Fruit fly (Drosophila melanogaster) whole organism, adult: ENCODE measurements around the gene mRpL51.

Experiments
- CG11617 ChIP-seq: fragments of 200-800 bp; sonication (Bioruptor generic); optimal IDR thresholded peaks from 2 replicates; lab custom pipeline; 2017; ENCODE audit warnings: mild to moderate bottlenecking, missing biosample characterization, missing genetic modification reagents, missing genetic modification characterization
- CG12768 ChIP-seq: fragments of 200-800 bp; sonication (Bioruptor generic); optimal IDR thresholded peaks from 2 replicates; lab custom pipeline; 2017; ENCODE audit warnings: missing biosample characterization, missing genetic modification characterization, mild to moderate bottlenecking, moderate library complexity, missing genetic modification reagents
- CG14711 ChIP-seq: fragments of 200-800 bp; sonication (Bioruptor generic); optimal IDR thresholded peaks from 2 replicates; lab custom pipeline; 2018; ENCODE audit warnings: missing biosample characterization, mild to moderate bottlenecking, missing genetic modification characterization, moderate library complexity
- CG1620 ChIP-seq: fragments of 200-800 bp; sonication (Bioruptor generic); optimal IDR thresholded peaks from 2 replicates; lab custom pipeline; 2016; ENCODE audit warnings: missing biosample characterization, missing genetic modification characterization
- CG33017 ChIP-seq: fragments of 200-800 bp; sonication (Bioruptor generic); optimal IDR thresholded peaks from 2 replicates; lab custom pipeline; 2018; ENCODE audit warnings: missing biosample characterization, mild to moderate bottlenecking, missing genetic modification characterization, moderate library complexity
- CG5204 ChIP-seq: fragments of 200-800 bp; sonication (Bioruptor generic); optimal IDR thresholded peaks from 2 replicates; lab custom pipeline; 2016; ENCODE audit warnings: missing biosample characterization, missing genetic modification characterization
- CG7045 ChIP-seq: fragments of 200-800 bp; sonication (Bioruptor generic); optimal IDR thresholded peaks from 2 replicates; lab custom pipeline; 2017; ENCODE audit warnings: missing biosample characterization, mild to moderate bottlenecking, missing genetic modification characterization
- CG7101 ChIP-seq: fragments of 200-800 bp; sonication (Bioruptor generic); optimal IDR thresholded peaks from 2 replicates; lab custom pipeline; 2018; ENCODE audit warnings: missing biosample characterization, mild to moderate bottlenecking, missing genetic modification characterization, moderate library complexity
- Clk ChIP-seq: fragments of 200-800 bp; sonication (Bioruptor generic); optimal IDR thresholded peaks from 2 replicates; lab custom pipeline; 2017; ENCODE audit warnings: missing biosample characterization, missing genetic modification characterization
- Crg-1 ChIP-seq: fragments of 200-800 bp; sonication (Bioruptor generic); optimal IDR thresholded peaks from 2 replicates; lab custom pipeline; 2016; ENCODE audit warnings: missing biosample characterization, missing genetic modification characterization
- Hr96 ChIP-seq: fragments of 200-800 bp; sonication (Bioruptor generic); optimal IDR thresholded peaks from 2 replicates; lab custom pipeline; 2016; ENCODE audit warnings: missing biosample characterization, missing genetic modification characterization
- Mnt ChIP-seq: fragments of 200-800 bp; sonication (Bioruptor generic); optimal IDR thresholded peaks from 2 replicates; lab custom pipeline; 2016; ENCODE audit warnings: missing biosample characterization, mild to moderate bottlenecking, missing genetic modification characterization
- bab1 ChIP-seq: fragments of 200-800 bp; sonication (Bioruptor generic); optimal IDR thresholded peaks from 3 replicates; lab custom pipeline; 2019; ENCODE audit warnings: missing biosample characterization, mild to moderate bottlenecking, missing genetic modification characterization, moderate library complexity
- cic ChIP-seq: fragments of 200-800 bp; sonication (Bioruptor generic); optimal IDR thresholded peaks from 2 replicates; lab custom pipeline; 2017; ENCODE audit warnings: missing biosample characterization, mild to moderate bottlenecking, missing genetic modification characterization, moderate library complexity
- cnc ChIP-seq, 2 experiments: fragments of >200 bp; optimal IDR thresholded peaks; 2 replicates each; lab custom pipeline; 2017
- kay ChIP-seq: fragments of 200-800 bp; sonication (Bioruptor generic); peaks from one replicate; lab custom pipeline; 2016; ENCODE audit warnings: missing biosample characterization, missing genetic modification characterization, borderline replicate concordance
- ovo ChIP-seq: fragments of 200-800 bp; sonication (Bioruptor generic); optimal IDR thresholded peaks from 2 replicates; lab custom pipeline; 2016; ENCODE audit warnings: missing biosample characterization, missing genetic modification characterization
- pad ChIP-seq: fragments of 200-800 bp; sonication (Bioruptor generic); optimal IDR thresholded peaks from 3 replicates; lab custom pipeline; 2017; ENCODE audit warnings: missing biosample characterization, missing genetic modification characterization, mild to moderate bottlenecking, moderate library complexity, missing genetic modification reagents
- tj ChIP-seq: fragments of 200-800 bp; sonication (Bioruptor generic); optimal IDR thresholded peaks from 3 replicates; lab custom pipeline; 2017; ENCODE audit warnings: missing biosample characterization, mild to moderate bottlenecking, missing genetic modification characterization, moderate library complexity
- toe ChIP-seq: fragments of 200-800 bp; sonication (Bioruptor generic); optimal IDR thresholded peaks from 2 replicates; lab custom pipeline; 2016; ENCODE audit warnings: missing biosample characterization, missing genetic modification characterization

Gene mRpL51

DNA sequence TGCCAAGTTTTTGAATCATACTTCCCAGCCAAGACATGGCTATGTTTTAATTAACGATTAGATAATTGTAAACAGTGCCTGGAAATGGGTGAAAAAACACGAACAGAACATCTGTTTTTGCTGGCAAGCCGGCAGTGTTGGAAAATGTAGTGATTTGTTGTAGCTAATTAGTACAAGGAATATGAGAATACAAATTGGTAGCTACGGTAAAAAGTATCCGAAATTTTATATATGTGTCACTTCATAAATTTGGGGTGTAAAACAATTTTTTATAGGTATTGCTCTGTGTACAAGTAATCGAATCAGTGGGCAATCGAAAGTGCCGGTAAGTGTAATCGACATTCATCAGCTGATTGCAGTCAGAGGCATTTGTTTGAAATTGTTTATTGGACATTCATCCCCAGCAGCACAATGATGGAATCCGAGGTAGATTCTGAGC, at the start of gene mRpL51, which contains the start of gene Uba4:
Gene mRpL51, minus strand, starts transcription at position 125 of the 439 bp plus-strand sequence.
Gene Uba4, plus strand, starts transcription at position 156 of the 439 bp plus-strand sequence.
- TF ChIP-seq cic (GFP tag; lab: Kevin White, UChicago) (peak; percentile 13), Mnt (GFP tag; lab: Kevin White, UChicago) (peak; percentile 67), cnc (optimal IDR thresholded peaks at IDR 0.05; lab: Kevin White, UChicago) (no peak), CG1620 (GFP tag; lab: Kevin White, UChicago) (peak; percentile 54), CG33017 (tag; lab: Kevin White, UChicago) (no peak), kay (GFP tag; lab: Kevin White, UChicago) (no peak), Clk (GFP tag; lab: Kevin White, UChicago) (no peak), CG7045 (GFP tag; lab: Kevin White, UChicago) (no peak), CG14711 (tag; lab: Kevin White, UChicago) (peak; percentile 56), pad (GFP tag; lab: Kevin White, UChicago) (peak; percentile 43), CG5204 (GFP tag; lab: Kevin White, UChicago) (no peak), ovo (GFP tag; lab: Kevin White, UChicago) (peak; percentile 11), CG12768 (GFP tag; lab: Kevin White, UChicago) (peak; percentile 9), CG11617 (GFP tag; lab: Kevin White, UChicago) (peak; percentile 53), Crg-1 (GFP tag; lab: Kevin White, UChicago) (peak; percentile 58), bab1 (peak; percentile 55), Hr96 (GFP tag; lab: Kevin White, UChicago) (peak; percentile 49), CG7101 (tag; lab: Kevin White, UChicago) (peak; percentile 69), toe (GFP tag; lab: Kevin White, UChicago) (no peak), tj (GFP tag; lab: Kevin White, UChicago) (peak; percentile 7)

DNA sequence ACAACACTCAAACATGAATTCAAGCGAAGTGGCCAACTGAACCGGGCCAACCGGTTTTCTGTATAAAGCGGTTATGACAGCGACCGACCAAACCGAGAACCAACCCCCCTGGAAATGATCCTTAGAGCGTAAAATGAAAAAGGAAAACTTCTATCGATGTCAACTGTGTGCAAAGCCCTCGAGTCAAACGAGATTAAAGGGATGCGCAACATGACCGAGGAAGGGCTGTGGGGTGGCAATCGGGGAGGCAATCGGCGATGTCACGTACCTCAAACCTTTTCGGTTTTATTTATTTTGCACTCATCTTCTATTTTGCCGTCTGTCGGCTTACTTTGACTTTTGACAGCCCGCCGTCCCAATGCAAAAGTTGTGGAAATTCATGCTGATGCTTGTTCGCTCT, 39.0 kb upstream of the mRpL51 start:
- no peak for TF ChIP-seq Crg-1 (GFP tag; lab: Kevin White, UChicago)
- TF ChIP-seq cnc (optimal IDR thresholded peaks at IDR 0.05; lab: Kevin White, UChicago), result no peak
- TF ChIP-seq CG11617 (GFP tag; lab: Kevin White, UChicago), result no peak
- TF ChIP-seq Hr96 (GFP tag; lab: Kevin White, UChicago), result no peak
- TF ChIP-seq CG12768 (GFP tag; lab: Kevin White, UChicago), result no peak
- TF ChIP-seq bab1, result no peak
- TF ChIP-seq CG33017 (tag; lab: Kevin White, UChicago), result no peak
- TF ChIP-seq pad (GFP tag; lab: Kevin White, UChicago), result no peak
- TF ChIP-seq toe (GFP tag; lab: Kevin White, UChicago), result no peak
- no peak for TF ChIP-seq Mnt (GFP tag; lab: Kevin White, UChicago)
- no peak for TF ChIP-seq CG14711 (tag; lab: Kevin White, UChicago)
- TF ChIP-seq CG7045 (GFP tag; lab: Kevin White, UChicago), result no peak
- no peak for TF ChIP-seq tj (GFP tag; lab: Kevin White, UChicago)

DNA sequence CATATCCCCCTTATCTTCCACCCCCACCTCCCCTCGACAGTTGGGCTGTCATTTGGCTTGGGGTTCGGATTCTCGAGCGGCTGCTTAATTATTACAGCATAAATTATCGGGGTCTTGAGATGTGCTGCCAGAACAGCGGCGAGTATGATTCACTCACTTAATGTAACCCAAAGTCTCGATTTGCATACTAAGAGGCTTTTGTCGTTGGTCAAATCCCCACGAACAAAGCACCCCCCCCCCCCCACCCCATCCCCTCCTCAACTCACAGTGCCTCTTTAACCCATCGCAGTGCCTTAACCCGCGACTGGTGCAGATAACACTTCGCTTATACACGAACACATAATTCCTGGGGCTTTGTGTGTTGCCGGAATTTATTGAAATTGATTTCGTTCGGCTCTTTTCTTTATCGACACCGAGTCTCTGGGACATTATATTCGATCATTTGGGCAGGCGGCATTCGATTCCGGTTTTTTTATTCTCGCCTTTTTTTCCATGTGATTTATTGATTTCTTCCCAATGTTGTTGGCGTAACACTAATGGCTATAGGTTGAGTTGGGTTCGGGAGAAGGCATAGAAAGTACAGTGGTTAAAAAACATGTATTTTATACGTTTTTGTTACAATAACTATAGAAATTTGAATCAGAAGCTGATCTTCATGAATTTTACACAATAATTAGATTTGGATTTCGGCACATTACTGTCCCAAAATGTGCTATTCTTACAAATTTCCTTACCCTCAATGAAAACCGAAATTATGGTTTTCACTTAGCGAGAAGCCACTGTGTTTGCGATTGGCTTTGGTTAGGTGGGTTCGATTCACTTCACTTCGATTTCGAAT, 36.8 kb upstream of the mRpL51 start:
- TF ChIP-seq tj (GFP tag; lab: Kevin White, UChicago) (no peak), CG7101 (tag; lab: Kevin White, UChicago) (no peak), toe (GFP tag; lab: Kevin White, UChicago) (no peak), CG14711 (tag; lab: Kevin White, UChicago) (no peak), Clk (GFP tag; lab: Kevin White, UChicago) (no peak), cnc (optimal IDR thresholded peaks at IDR 0.05; lab: Kevin White, UChicago) (no peak), Mnt (GFP tag; lab: Kevin White, UChicago) (no peak)

DNA sequence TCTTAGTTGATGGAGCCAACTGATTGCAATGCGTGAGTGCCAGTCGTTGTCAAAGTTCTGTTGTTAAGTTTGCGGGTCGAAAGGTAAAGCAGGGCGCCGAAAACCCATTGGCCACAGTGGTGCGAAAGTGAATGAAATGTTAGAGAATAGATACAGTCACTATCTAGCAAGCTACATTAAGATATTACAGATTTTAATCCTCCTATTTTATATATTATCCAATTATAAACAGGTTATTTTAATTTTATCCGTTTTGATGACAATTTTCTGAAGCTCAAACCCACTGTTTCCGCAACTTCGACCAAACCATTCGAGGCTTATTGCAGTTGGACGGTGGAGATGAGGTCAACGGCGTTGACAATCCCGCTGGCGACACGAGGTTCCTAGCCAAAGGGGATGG, 35.3 kb upstream of the mRpL51 start:
- TF ChIP-seq CG7045 (GFP tag; lab: Kevin White, UChicago) (no peak), tj (GFP tag; lab: Kevin White, UChicago) (no peak), pad (GFP tag; lab: Kevin White, UChicago) (no peak), cnc (optimal IDR thresholded peaks at IDR 0.05; lab: Kevin White, UChicago) (no peak), toe (GFP tag; lab: Kevin White, UChicago) (no peak), Hr96 (GFP tag; lab: Kevin White, UChicago) (no peak), CG33017 (tag; lab: Kevin White, UChicago) (no peak), Mnt (GFP tag; lab: Kevin White, UChicago) (no peak)

- TF ChIP-seq cnc (optimal IDR thresholded peaks at IDR 0.05; lab: Kevin White, UChicago) (no peak), kay (GFP tag; lab: Kevin White, UChicago) (no peak), CG14711 (tag; lab: Kevin White, UChicago) (no peak), CG5204 (GFP tag; lab: Kevin White, UChicago) (no peak), pad (GFP tag; lab: Kevin White, UChicago) (no peak), bab1 (no peak), CG7045 (GFP tag; lab: Kevin White, UChicago) (no peak), Clk (GFP tag; lab: Kevin White, UChicago) (no peak), Crg-1 (GFP tag; lab: Kevin White, UChicago) (no peak), CG7101 (tag; lab: Kevin White, UChicago) (no peak), CG33017 (tag; lab: Kevin White, UChicago) (no peak), CG11617 (GFP tag; lab: Kevin White, UChicago) (no peak), ovo (GFP tag; lab: Kevin White, UChicago) (no peak), CG1620 (GFP tag; lab: Kevin White, UChicago) (no peak), Mnt (GFP tag; lab: Kevin White, UChicago) (no peak), Hr96 (GFP tag; lab: Kevin White, UChicago) (no peak), tj (GFP tag; lab: Kevin White, UChicago) (no peak)
These were observed 30.9 kb upstream of the mRpL51 start for dm6 chr2L:8548118-8548517.
